Fruit fly (Drosophila melanogaster) whole organism, prepupa: ENCODE measurements around the gene Awh.

Experiments
- CG11294 ChIP-seq: fragments of 200-800 bp; sonication (Bioruptor generic); IDR thresholded peaks from 2 replicates; pipeline ENCODE4 v1.3.6; 2022; ENCODE audit warnings: missing biosample characterization, missing genetic modification characterization
- CG11762 ChIP-seq: fragments of 200-800 bp; sonication (Bioruptor generic); optimal IDR thresholded peaks from 3 replicates; lab custom pipeline; 2016; ENCODE audit warnings: missing biosample characterization, missing genetic modification characterization; ENCODE audit not compliant: insufficient read depth
- CG11902 ChIP-seq: fragments of 200-800 bp; sonication (Bioruptor generic); optimal IDR thresholded peaks from 3 replicates; lab custom pipeline; 2016; ENCODE audit warnings: missing biosample characterization, missing genetic modification characterization
- CG15336 ChIP-seq: fragments of 200-800 bp; sonication (Bioruptor generic); IDR thresholded peaks from 2 replicates; pipeline ENCODE4 v1.3.6; 2022; ENCODE audit warnings: missing biosample characterization, missing genetic modification characterization
- CG1621 ChIP-seq: fragments of 200-800 bp; sonication (Bioruptor generic); optimal IDR thresholded peaks from 3 replicates; lab custom pipeline; 2018; ENCODE audit warnings: missing biosample characterization, mild to moderate bottlenecking, missing genetic modification characterization
- CG16779 ChIP-seq: fragments of 200-800 bp; sonication (Bioruptor generic); optimal IDR thresholded peaks from 3 replicates; lab custom pipeline; 2017; ENCODE audit warnings: missing biosample characterization, mild to moderate bottlenecking, missing genetic modification characterization
- CG3032 ChIP-seq: fragments of 200-800 bp; optimal IDR thresholded peaks from 2 replicates; lab custom pipeline; 2019; ENCODE audit warnings: missing biosample characterization, mild to moderate bottlenecking, missing genetic modification characterization, moderate library complexity
- CG31627 ChIP-seq: fragments of 200-800 bp; sonication (Bioruptor generic); optimal IDR thresholded peaks from 3 replicates; lab custom pipeline; 2016; ENCODE audit warnings: missing biosample characterization, missing genetic modification characterization
- CG32006 ChIP-seq: fragments of 200-800 bp; sonication (Bioruptor generic); optimal IDR thresholded peaks from 3 replicates; lab custom pipeline; 2017; ENCODE audit warnings: missing biosample characterization, mild to moderate bottlenecking, missing genetic modification characterization
- CG34406 ChIP-seq: fragments of 200-800 bp; sonication (Bioruptor generic); optimal IDR thresholded peaks from 3 replicates; lab custom pipeline; 2016; ENCODE audit warnings: missing biosample characterization, missing genetic modification characterization
- CG3919 ChIP-seq: fragments of 200-800 bp; sonication (Bioruptor generic); optimal IDR thresholded peaks from 3 replicates; lab custom pipeline; 2016; ENCODE audit warnings: missing biosample characterization, missing genetic modification characterization
- CG4318 ChIP-seq: fragments of 200-800 bp; sonication (Bioruptor generic); optimal IDR thresholded peaks from 3 replicates; lab custom pipeline; 2017; ENCODE audit warnings: missing biosample characterization, mild to moderate bottlenecking, missing genetic modification characterization
- CG6163 ChIP-seq: fragments of 200-800 bp; sonication (Bioruptor generic); IDR thresholded peaks from 3 replicates; pipeline ENCODE4 v1.3.6; 2022; ENCODE audit warnings: missing biosample characterization, missing genetic modification characterization
- CG6792 ChIP-seq: fragments of 200-800 bp; sonication (Bioruptor generic); optimal IDR thresholded peaks from 3 replicates; lab custom pipeline; 2016; ENCODE audit warnings: missing biosample characterization, missing genetic modification characterization
- CG6808 ChIP-seq: fragments of 200-800 bp; sonication (Bioruptor generic); optimal IDR thresholded peaks from 3 replicates; lab custom pipeline; 2017; ENCODE audit warnings: missing biosample characterization, missing genetic modification characterization, mild to moderate bottlenecking, moderate library complexity, missing genetic modification reagents
- CG6854 ChIP-seq: fragments of 200-800 bp; sonication (Bioruptor generic); optimal IDR thresholded peaks from 2 replicates; lab custom pipeline; 2017; ENCODE audit warnings: missing biosample characterization, mild to moderate bottlenecking, missing genetic modification characterization
- CG8319 ChIP-seq: fragments of 200-800 bp; sonication (Bioruptor generic); optimal IDR thresholded peaks from 3 replicates; lab custom pipeline; 2016; ENCODE audit warnings: missing biosample characterization, missing genetic modification characterization
- CG8632 ChIP-seq: fragments of 200-800 bp; sonication (Bioruptor generic); optimal IDR thresholded peaks from 3 replicates; lab custom pipeline; 2016; ENCODE audit warnings: missing biosample characterization, missing genetic modification characterization
- Eip75B ChIP-seq: fragments of 200-800 bp; sonication (Bioruptor generic); optimal IDR thresholded peaks from 3 replicates; lab custom pipeline; 2016; ENCODE audit warnings: missing biosample characterization, missing genetic modification characterization
- Eip78C ChIP-seq: fragments of 200-800 bp; sonication (Bioruptor generic); peaks from one replicate; lab custom pipeline; 2016; ENCODE audit warnings: missing biosample characterization, missing genetic modification characterization
- Eip93F ChIP-seq: fragments of 200-800 bp; sonication (Bioruptor generic); optimal IDR thresholded peaks from 2 replicates; lab custom pipeline; 2016; ENCODE audit warnings: missing biosample characterization, mild to moderate bottlenecking, missing genetic modification characterization
- Ets21C ChIP-seq: fragments of 200-800 bp; sonication (Bioruptor generic); optimal IDR thresholded peaks from 3 replicates; lab custom pipeline; 2016; ENCODE audit warnings: missing biosample characterization, missing genetic modification characterization
- Gug ChIP-seq: fragments of 200-800 bp; sonication (Bioruptor generic); IDR thresholded peaks from 2 replicates; pipeline ENCODE4 v1.3.6; 2022; ENCODE audit warnings: missing biosample characterization, missing genetic modification characterization
- Hr39 ChIP-seq: fragments of 200-800 bp; sonication (Bioruptor generic); optimal IDR thresholded peaks from 2 replicates; lab custom pipeline; 2016; ENCODE audit warnings: missing biosample characterization, missing genetic modification characterization
- Hr4 ChIP-seq: fragments of 200-800 bp; sonication (Bioruptor generic); optimal IDR thresholded peaks from 3 replicates; lab custom pipeline; 2016; ENCODE audit warnings: missing biosample characterization, missing genetic modification characterization
- Met ChIP-seq: fragments of 200-800 bp; sonication (Bioruptor generic); optimal IDR thresholded peaks from 3 replicates; lab custom pipeline; 2016; ENCODE audit warnings: missing biosample characterization, missing genetic modification characterization
- OdsH ChIP-seq: fragments of 200-800 bp; sonication (Bioruptor generic); optimal IDR thresholded peaks from 3 replicates; lab custom pipeline; 2016; ENCODE audit warnings: missing biosample characterization, missing genetic modification characterization
- Smox ChIP-seq: fragments of 200-800 bp; sonication (Bioruptor generic); optimal IDR thresholded peaks from 3 replicates; lab custom pipeline; 2016; ENCODE audit warnings: missing biosample characterization, missing genetic modification characterization
- Sox102F ChIP-seq: fragments of 200-800 bp; sonication (Bioruptor generic); optimal IDR thresholded peaks from 2 replicates; lab custom pipeline; 2016; ENCODE audit warnings: missing biosample characterization, mild to moderate bottlenecking, missing genetic modification characterization
- Sox14 ChIP-seq: fragments of 200-800 bp; sonication (Bioruptor generic); optimal IDR thresholded peaks from 3 replicates; lab custom pipeline; 2016; ENCODE audit warnings: missing biosample characterization, missing genetic modification characterization
- Sox15 ChIP-seq: fragments of 200-800 bp; sonication (Bioruptor generic); optimal IDR thresholded peaks from 3 replicates; lab custom pipeline; 2016; ENCODE audit warnings: missing biosample characterization, missing genetic modification characterization
- achi ChIP-seq: fragments of 200-800 bp; sonication (Bioruptor generic); optimal IDR thresholded peaks from 3 replicates; lab custom pipeline; 2016; ENCODE audit warnings: missing biosample characterization, missing genetic modification characterization
- acj6 ChIP-seq: fragments of 200-800 bp; sonication (Bioruptor generic); optimal IDR thresholded peaks from 3 replicates; lab custom pipeline; 2016; ENCODE audit warnings: missing biosample characterization, missing genetic modification characterization
- cyc ChIP-seq: fragments of 200-800 bp; sonication (Bioruptor generic); optimal IDR thresholded peaks from 3 replicates; lab custom pipeline; 2016; ENCODE audit warnings: missing biosample characterization, missing genetic modification characterization
- dac ChIP-seq: fragments of 200-800 bp; sonication (Bioruptor generic); optimal IDR thresholded peaks from 2 replicates; lab custom pipeline; 2017; ENCODE audit warnings: missing biosample characterization, mild to moderate bottlenecking, missing genetic modification characterization
- eg ChIP-seq: fragments of 200-800 bp; sonication (Bioruptor generic); IDR thresholded peaks from 3 replicates; pipeline ENCODE4 v1.3.6; 2022; ENCODE audit warnings: missing biosample characterization, missing genetic modification characterization
- esn ChIP-seq: fragments of 200-800 bp; sonication (Bioruptor generic); optimal IDR thresholded peaks from 2 replicates; lab custom pipeline; 2016; ENCODE audit warnings: missing biosample characterization, mild to moderate bottlenecking, missing genetic modification characterization, moderate library complexity
- fd59A ChIP-seq: fragments of 200-800 bp; sonication (Bioruptor generic); optimal IDR thresholded peaks from 2 replicates; lab custom pipeline; 2017; ENCODE audit warnings: missing biosample characterization, mild to moderate bottlenecking, missing genetic modification characterization, missing genetic modification reagents
- fd85E ChIP-seq: fragments of 200-800 bp; sonication (Bioruptor generic); optimal IDR thresholded peaks from 3 replicates; lab custom pipeline; 2016; ENCODE audit warnings: missing biosample characterization, missing genetic modification characterization
- fkh ChIP-seq: fragments of 200-800 bp; sonication (Bioruptor generic); optimal IDR thresholded peaks from 3 replicates; lab custom pipeline; 2017; ENCODE audit warnings: missing biosample characterization, mild to moderate bottlenecking, missing genetic modification characterization, moderate library complexity
- lz ChIP-seq: fragments of 200-800 bp; sonication (Bioruptor generic); optimal IDR thresholded peaks from 3 replicates; lab custom pipeline; 2016; ENCODE audit warnings: missing biosample characterization, missing genetic modification characterization
- net ChIP-seq: fragments of 200-800 bp; sonication (Bioruptor generic); optimal IDR thresholded peaks from 3 replicates; lab custom pipeline; 2016; ENCODE audit warnings: missing biosample characterization, missing genetic modification characterization
- salr ChIP-seq, 2 experiments: fragments of 200-800 bp; sonication (Bioruptor generic); optimal IDR thresholded peaks; 3 replicates each; lab custom pipeline; 2016 to 2018; ENCODE audit warnings: missing biosample characterization in 2 of 2, missing genetic modification characterization in 2 of 2, mild to moderate bottlenecking in 1 of 2
- spab ChIP-seq: fragments of 200-800 bp; sonication (Bioruptor generic); optimal IDR thresholded peaks from 2 replicates; lab custom pipeline; 2017; ENCODE audit warnings: missing biosample characterization, mild to moderate bottlenecking, missing genetic modification characterization, missing genetic modification reagents
- ss ChIP-seq, 2 experiments: fragments of 200-800 bp; sonication (Bioruptor generic); optimal IDR thresholded peaks; 2 replicates in 1 of 2; 3 replicates in 1 of 2; lab custom pipeline; 2017 to 2018; ENCODE audit warnings: mild to moderate bottlenecking in 2 of 2, missing biosample characterization in 2 of 2, missing genetic modification characterization in 2 of 2, moderate library complexity in 1 of 2
- svp ChIP-seq: fragments of 200-800 bp; sonication (Bioruptor generic); peaks from one replicate; lab custom pipeline; 2016; ENCODE audit warnings: missing biosample characterization, missing genetic modification characterization
- topi ChIP-seq: fragments of 200-800 bp; sonication (Bioruptor generic); optimal IDR thresholded peaks from 3 replicates; lab custom pipeline; 2016; ENCODE audit warnings: missing biosample characterization, missing genetic modification characterization
- vri ChIP-seq: fragments of 200-800 bp; sonication (Bioruptor generic); optimal IDR thresholded peaks from 3 replicates; lab custom pipeline; 2016; ENCODE audit warnings: missing biosample characterization, mild to moderate bottlenecking, missing genetic modification characterization

Awh gene

dm6 chr3L:3818566-3819325 lies 27.3 kb upstream of the Awh start, which contains the start of gene enc:
enc (plus strand) TSS chr3L:3818679.
- TF ChIP-seq achi (GFP tag; lab: Kevin White, UChicago) (no peak), vri (GFP tag; lab: Kevin White, UChicago) (no peak), Sox14 (GFP tag; lab: Kevin White, UChicago) (peak; percentile 48), CG34406 (GFP tag; lab: Kevin White, UChicago) (no peak), CG31627 (GFP tag; lab: Kevin White, UChicago) (no peak), fkh (GFP tag; lab: Kevin White, UChicago) (peak; percentile 71), ss (GFP tag; optimal IDR thresholded peaks at IDR 0.05; lab: Kevin White, UChicago) (no peak), topi (peak; percentile 5), dac (no peak), Met (no peak), CG6792 (GFP tag; lab: Kevin White, UChicago) (no peak), CG6854 (GFP tag; lab: Kevin White, UChicago) (no peak), Sox102F (GFP tag; lab: Kevin White, UChicago) (no peak), CG1621 (tag; lab: Kevin White, UChicago) (no peak), esn (GFP tag; lab: Kevin White, UChicago) (peak; percentile 14), CG8319 (GFP tag; lab: Kevin White, UChicago) (no peak), fd59A (GFP tag; lab: Kevin White, UChicago) (no peak), CG3032 (peak; percentile 3), OdsH (GFP tag; lab: Kevin White, UChicago) (no peak), CG6808 (GFP tag; lab: Kevin White, UChicago) (no peak), Hr39 (GFP tag; lab: Kevin White, UChicago) (no peak), cyc (no peak), Eip78C (peak; percentile 75), CG11294 (no peak), Hr4 (GFP tag; lab: Kevin White, UChicago) (no peak), CG3919 (no peak), CG15336 (GFP tag; lab: Robert Waterston, UW) (no peak), Smox (GFP tag; lab: Kevin White, UChicago) (no peak), acj6 (GFP tag; lab: Kevin White, UChicago) (no peak), CG32006 (GFP tag; lab: Kevin White, UChicago) (no peak), svp (GFP tag; lab: Kevin White, UChicago) (peak; percentile 60), lz (GFP tag; lab: Kevin White, UChicago) (no peak), CG8632 (GFP tag; lab: Kevin White, UChicago) (no peak), net (GFP tag; lab: Kevin White, UChicago) (no peak), CG4318 (GFP tag; lab: Kevin White, UChicago) (no peak), Eip75B (GFP tag; lab: Kevin White, UChicago) (no peak), fd85E (GFP tag; lab: Kevin White, UChicago) (no peak), spab (GFP tag; lab: Kevin White, UChicago) (no peak), CG11762 (GFP tag; lab: Kevin White, UChicago) (no peak), Eip93F (GFP tag; lab: Kevin White, UChicago) (no peak), salr (GFP tag; optimal IDR thresholded peaks at IDR 0.05; lab: Kevin White, UChicago) (no peak), CG6163 (GFP tag; lab: Robert Waterston, UW) (no peak), CG16779 (tag; lab: Kevin White, UChicago) (no peak), Gug (no peak), Ets21C (GFP tag; lab: Kevin White, UChicago) (no peak), eg (GFP tag; lab: Robert Waterston, UW) (no peak), CG11902 (GFP tag; lab: Kevin White, UChicago) (no peak), Sox15 (no peak)
- TF ChIP-seq, all 60 proteins: peak for 7
